Worm (Caenorhabditis elegans) whole organism, mixed stage, embryonic: ENCODE data around the gene srx-12.

ENCODE experiments used
- M03D4.4 ChIP-seq: sonication (generic microtip); optimal IDR thresholded peaks from 2 replicates; lab custom pipeline; 2017; ENCODE audit warnings: mild to moderate bottlenecking, missing genetic modification characterization, missing compliant biosample characterization
- bed-3 ChIP-seq: fragments of 200-800 bp; sonication (Bioruptor generic); optimal IDR thresholded peaks from 3 replicates; lab custom pipeline; 2018; ENCODE audit warnings: mild to moderate bottlenecking, missing genetic modification characterization, moderate library complexity, missing compliant biosample characterization
- blmp-1 ChIP-seq: fragments of 150-350 bp; optimal IDR thresholded peaks from 2 replicates; lab custom pipeline; 2014; ENCODE audit warnings: missing biosample characterization, missing genetic modification characterization
- ceh-39 ChIP-seq: fragments of 150-350 bp; optimal IDR thresholded peaks from 2 replicates; lab custom pipeline; 2014; ENCODE audit warnings: missing biosample characterization, missing genetic modification characterization
- ceh-43 ChIP-seq: fragments of 200-800 bp; sonication (Bioruptor generic); optimal IDR thresholded peaks from 2 replicates; lab custom pipeline; 2018; ENCODE audit warnings: mild to moderate bottlenecking, missing genetic modification characterization, moderate library complexity, missing compliant biosample characterization
- ceh-83 ChIP-seq: fragments of 200-800 bp; sonication (Bioruptor generic); optimal IDR thresholded peaks from 2 replicates; lab custom pipeline; 2018; ENCODE audit warnings: mild to moderate bottlenecking, missing genetic modification characterization, missing compliant biosample characterization
- ces-1 ChIP-seq: fragments of 150-350 bp; optimal IDR thresholded peaks from 2 replicates; lab custom pipeline; 2014; ENCODE audit warnings: missing biosample characterization, missing genetic modification reagents, missing genetic modification characterization
- cnd-1 ChIP-seq: fragments of 200-800 bp; sonication (Bioruptor generic); optimal IDR thresholded peaks from 2 replicates; lab custom pipeline; 2018; ENCODE audit warnings: mild to moderate bottlenecking, missing genetic modification characterization, missing compliant biosample characterization
- drap-1 ChIP-seq: fragments of 200-800 bp; sonication (Bioruptor generic); optimal IDR thresholded peaks from 3 replicates; lab custom pipeline; 2018; ENCODE audit warnings: mild to moderate bottlenecking, missing genetic modification characterization, missing compliant biosample characterization
- elt-1 ChIP-seq: sonication (generic microtip); optimal IDR thresholded peaks from 2 replicates; lab custom pipeline; 2017; ENCODE audit warnings: missing genetic modification characterization, mild to moderate bottlenecking, missing compliant biosample characterization, antibody characterized with exemption, moderate library complexity, borderline replicate concordance; ENCODE audit not compliant: insufficient read depth
- elt-3 ChIP-seq: fragments of 150-350 bp; optimal IDR thresholded peaks from 2 replicates; lab custom pipeline; 2014; ENCODE audit warnings: missing biosample characterization, missing genetic modification characterization
- flh-1 ChIP-seq: fragments of 200-800 bp; sonication (Bioruptor generic); optimal IDR thresholded peaks from 2 replicates; lab custom pipeline; 2018; ENCODE audit warnings: mild to moderate bottlenecking, missing genetic modification characterization, moderate library complexity, missing compliant biosample characterization
- ham-2 ChIP-seq: fragments of 200-800 bp; sonication (Bioruptor generic); optimal IDR thresholded peaks from 2 replicates; lab custom pipeline; 2018; ENCODE audit warnings: mild to moderate bottlenecking, missing genetic modification characterization, missing compliant biosample characterization
- hlh-1 ChIP-seq: fragments of 150-350 bp; optimal IDR thresholded peaks from 2 replicates; lab custom pipeline; 2014; ENCODE audit warnings: missing biosample characterization, missing genetic modification reagents, missing genetic modification characterization
- lin-13 ChIP-seq: fragments of 150-350 bp; optimal IDR thresholded peaks from 2 replicates; lab custom pipeline; 2014; ENCODE audit warnings: missing biosample characterization, missing genetic modification characterization
- lin-32 ChIP-seq: fragments of 200-800 bp; sonication (Bioruptor generic); optimal IDR thresholded peaks from 2 replicates; lab custom pipeline; 2018; ENCODE audit warnings: mild to moderate bottlenecking, missing genetic modification characterization, missing compliant biosample characterization
- lsy-2 ChIP-seq: fragments of 150-350 bp; optimal IDR thresholded peaks from 2 replicates; lab custom pipeline; 2014; ENCODE audit warnings: missing biosample characterization, missing genetic modification characterization
- mab-5 ChIP-seq: fragments of 150-350 bp; optimal IDR thresholded peaks from 2 replicates; lab custom pipeline; 2014; ENCODE audit warnings: missing biosample characterization, missing genetic modification characterization
- mep-1 ChIP-seq: fragments of 150-350 bp; optimal IDR thresholded peaks from 2 replicates; lab custom pipeline; 2017; ENCODE audit warnings: missing biosample characterization, missing genetic modification reagents, missing genetic modification characterization, inconsistent platforms
- mls-2 ChIP-seq: sonication (generic microtip); optimal IDR thresholded peaks from 2 replicates; lab custom pipeline; 2016; ENCODE audit warnings: mild to moderate bottlenecking, missing genetic modification characterization, moderate library complexity, missing compliant biosample characterization
- nhr-2 ChIP-seq: fragments of 150-350 bp; optimal IDR thresholded peaks from 2 replicates; lab custom pipeline; 2014; ENCODE audit warnings: missing biosample characterization, missing genetic modification characterization
- nhr-237 ChIP-seq: fragments of 150-350 bp; optimal IDR thresholded peaks from 2 replicates; lab custom pipeline; 2014; ENCODE audit warnings: missing biosample characterization, missing genetic modification characterization
- nhr-28 ChIP-seq: fragments of 150-350 bp; optimal IDR thresholded peaks from 2 replicates; lab custom pipeline; 2014; ENCODE audit warnings: missing biosample characterization, missing genetic modification characterization
- nhr-76 ChIP-seq: sonication (generic microtip); optimal IDR thresholded peaks from 2 replicates; lab custom pipeline; 2017; ENCODE audit warnings: missing biosample characterization, missing genetic modification characterization
- pha-4 ChIP-seq: fragments of 150-350 bp; optimal IDR thresholded peaks from 2 replicates; lab custom pipeline; 2018; ENCODE audit warnings: missing biosample characterization, missing genetic modification reagents, missing genetic modification characterization
- sem-2 ChIP-seq: fragments of 200-800 bp; sonication (Bioruptor generic); optimal IDR thresholded peaks from 2 replicates; lab custom pipeline; 2018; ENCODE audit warnings: mild to moderate bottlenecking, missing genetic modification characterization, missing compliant biosample characterization
- sptf-1 ChIP-seq: sonication (generic microtip); optimal IDR thresholded peaks from 2 replicates; lab custom pipeline; 2017; ENCODE audit warnings: mild to moderate bottlenecking, missing genetic modification characterization, moderate library complexity, missing compliant biosample characterization
- tbx-8 ChIP-seq: fragments of 200-800 bp; sonication (Bioruptor generic); optimal IDR thresholded peaks from 2 replicates; lab custom pipeline; 2018; ENCODE audit warnings: mild to moderate bottlenecking, missing genetic modification characterization, moderate library complexity, missing compliant biosample characterization
- unc-120 ChIP-seq: sonication (generic microtip); optimal IDR thresholded peaks from 2 replicates; lab custom pipeline; 2017; ENCODE audit warnings: missing genetic modification characterization, missing compliant biosample characterization; ENCODE audit not compliant: poor library complexity, severe bottlenecking
- unc-39 ChIP-seq: fragments of 150-350 bp; optimal IDR thresholded peaks from 2 replicates; lab custom pipeline; 2014; ENCODE audit warnings: missing biosample characterization, missing genetic modification characterization
- unc-62 ChIP-seq: fragments of 150-350 bp; optimal IDR thresholded peaks from 2 replicates; lab custom pipeline; 2014; ENCODE audit warnings: missing biosample characterization, missing genetic modification reagents, missing genetic modification characterization
- zip-8 ChIP-seq: fragments of 150-350 bp; optimal IDR thresholded peaks from 2 replicates; lab custom pipeline; 2014; ENCODE audit warnings: missing biosample characterization, missing genetic modification characterization

The srx-12 gene

ce11 chrIV:1065569-1065968 lies 19.8 kb downstream of the srx-12 start:
- no peak for TF ChIP-seq drap-1
- no peak for TF ChIP-seq nhr-237
- TF ChIP-seq blmp-1 (tag; lab: Kevin White, UChicago): no peak
- no peak for TF ChIP-seq ceh-39 (tag; lab: Kevin White, UChicago)
- TF ChIP-seq pha-4 (tag; lab: Kevin White, UChicago): no peak
- TF ChIP-seq tbx-8 (GFP tag; lab: Kevin White, UChicago): no peak
- TF ChIP-seq bed-3 (GFP tag; lab: Kevin White, UChicago): no peak

ce11 chrIV:1067430-1067829 lies 21.6 kb downstream of the srx-12 start, which contains the start of gene znf-782:
Gene znf-782 (minus strand): TSS chrIV:1067525.
- peak; percentile 51 for TF ChIP-seq sptf-1 (tag; lab: Kevin White, UChicago)
- peak; percentile 16 for TF ChIP-seq pha-4 (tag; lab: Kevin White, UChicago)
- peak; percentile 31 for TF ChIP-seq M03D4.4 (tag; lab: Kevin White, UChicago)
- no peak for TF ChIP-seq blmp-1 (tag; lab: Kevin White, UChicago)

ce11 chrIV:1068730-1069244 lies 23.0 kb downstream of the srx-12 start:
- TF ChIP-seq nhr-28 (tag; lab: Kevin White, UChicago) (no peak), unc-62 (GFP tag; lab: Kevin White, UChicago) (no peak), zip-8 (tag; lab: Kevin White, UChicago) (no peak), nhr-237 (no peak), pha-4 (tag; lab: Kevin White, UChicago) (no peak), nhr-76 (tag; lab: Kevin White, UChicago) (no peak), ceh-83 (GFP tag; lab: Kevin White, UChicago) (no peak), lin-32 (GFP tag; lab: Kevin White, UChicago) (no peak), flh-1 (GFP tag; lab: Kevin White, UChicago) (no peak), M03D4.4 (tag; lab: Kevin White, UChicago) (no peak), lsy-2 (tag; lab: Kevin White, UChicago) (no peak), ceh-39 (tag; lab: Kevin White, UChicago) (no peak), bed-3 (GFP tag; lab: Kevin White, UChicago) (no peak), elt-3 (tag; lab: Kevin White, UChicago) (no peak), nhr-2 (tag; lab: Kevin White, UChicago) (no peak), unc-39 (tag; lab: Kevin White, UChicago) (no peak), mab-5 (tag; lab: Kevin White, UChicago) (no peak)

- no peak for TF ChIP-seq mls-2 (tag; lab: Kevin White, UChicago)
- no peak for TF ChIP-seq sem-2 (GFP tag; lab: Kevin White, UChicago)
- no peak for TF ChIP-seq elt-1
- no peak for TF ChIP-seq pha-4 (tag; lab: Kevin White, UChicago)
- TF ChIP-seq ham-2 (GFP tag; lab: Kevin White, UChicago): no peak
- no peak for TF ChIP-seq lin-32 (GFP tag; lab: Kevin White, UChicago)
- TF ChIP-seq cnd-1 (tag; lab: Kevin White, UChicago): no peak
- no peak for TF ChIP-seq nhr-28 (tag; lab: Kevin White, UChicago)
- no peak for TF ChIP-seq blmp-1 (tag; lab: Kevin White, UChicago)
- TF ChIP-seq ces-1: no peak
- no peak for TF ChIP-seq elt-3 (tag; lab: Kevin White, UChicago)
- no peak for TF ChIP-seq sptf-1 (tag; lab: Kevin White, UChicago)
- no peak for TF ChIP-seq lsy-2 (tag; lab: Kevin White, UChicago)
- TF ChIP-seq bed-3 (GFP tag; lab: Kevin White, UChicago): no peak
- TF ChIP-seq tbx-8 (GFP tag; lab: Kevin White, UChicago): no peak
- TF ChIP-seq hlh-1 (tag; lab: Kevin White, UChicago): no peak
- no peak for TF ChIP-seq ceh-39 (tag; lab: Kevin White, UChicago)
- TF ChIP-seq M03D4.4 (tag; lab: Kevin White, UChicago): no peak
Measured at ce11 chrIV:1070383-1070782, 24.6 kb downstream of the srx-12 start.

ce11 chrIV:1074069-1074468 lies 28.3 kb downstream of the srx-12 start:
- no peak for TF ChIP-seq nhr-2 (tag; lab: Kevin White, UChicago)
- peak; percentile 57 for TF ChIP-seq blmp-1 (tag; lab: Kevin White, UChicago)

- no peak for TF ChIP-seq ham-2 (GFP tag; lab: Kevin White, UChicago)
- TF ChIP-seq lsy-2 (tag; lab: Kevin White, UChicago): no peak
- no peak for TF ChIP-seq nhr-237
- no peak for TF ChIP-seq elt-3 (tag; lab: Kevin White, UChicago)
- TF ChIP-seq ceh-43: no peak
- no peak for TF ChIP-seq nhr-28 (tag; lab: Kevin White, UChicago)
- no peak for TF ChIP-seq zip-8 (tag; lab: Kevin White, UChicago)
- TF ChIP-seq mep-1 (tag; lab: Kevin White, UChicago): no peak
- no peak for TF ChIP-seq ceh-39 (tag; lab: Kevin White, UChicago)
- TF ChIP-seq unc-120: no peak
- no peak for TF ChIP-seq ceh-83 (GFP tag; lab: Kevin White, UChicago)
- no peak for TF ChIP-seq ces-1
- no peak for TF ChIP-seq lin-13
Measured at ce11 chrIV:1075484-1075883, 29.7 kb downstream of the srx-12 start.
